Worm (Caenorhabditis elegans) whole organism, L2 larva: ENCODE data around the gene Y19D10B.8.

Experiments used
- Y55F3AM.14 ChIP-seq: fragments of 200-800 bp; sonication (Bioruptor generic); optimal IDR thresholded peaks from 2 replicates; lab custom pipeline; 2018; ENCODE audit warnings: mild to moderate bottlenecking, missing genetic modification characterization, missing compliant biosample characterization
- ZK546.5 ChIP-seq: sonication (generic microtip); optimal IDR thresholded peaks from 2 replicates; lab custom pipeline; 2017; ENCODE audit warnings: missing biosample characterization, missing genetic modification characterization
- alr-1 ChIP-seq: fragments of 150-350 bp; optimal IDR thresholded peaks from 2 replicates; lab custom pipeline; 2014; ENCODE audit warnings: missing biosample characterization, missing genetic modification characterization
- aly-2 ChIP-seq: fragments of 150-350 bp; optimal IDR thresholded peaks from 2 replicates; lab custom pipeline; 2014; ENCODE audit warnings: missing biosample characterization, missing genetic modification characterization
- crh-2 ChIP-seq: sonication (generic microtip); optimal IDR thresholded peaks from 2 replicates; lab custom pipeline; 2017; ENCODE audit warnings: missing biosample characterization, missing genetic modification characterization
- egl-27 ChIP-seq: sonication (generic microtip); optimal IDR thresholded peaks from 3 replicates; lab custom pipeline; 2017; ENCODE audit warnings: missing biosample characterization, missing genetic modification reagents, missing genetic modification characterization
- fos-1 ChIP-seq: fragments of 150-350 bp; optimal IDR thresholded peaks from 2 replicates; lab custom pipeline; 2014; ENCODE audit warnings: missing biosample characterization, missing genetic modification characterization
- lin-11 ChIP-seq: fragments of 150-350 bp; sonication (generic microtip); optimal IDR thresholded peaks from 2 replicates; lab custom pipeline; 2014; ENCODE audit warnings: missing biosample characterization, missing genetic modification characterization, inconsistent platforms, mixed read lengths
- mdl-1 ChIP-seq, 2 experiments: fragments of 150-350 bp in 1 of 2; sonication (generic microtip) in 1 of 2; optimal IDR thresholded peaks; 2 replicates each; lab custom pipeline; 2017; ENCODE audit warnings: missing biosample characterization in 2 of 2, missing genetic modification characterization in 2 of 2
- nhr-237 ChIP-seq: fragments of 150-350 bp; optimal IDR thresholded peaks from 2 replicates; lab custom pipeline; 2014; ENCODE audit warnings: missing biosample characterization, missing genetic modification characterization
- nhr-25 ChIP-seq: fragments of 150-350 bp; sonication (generic microtip); optimal IDR thresholded peaks from 3 replicates; lab custom pipeline; 2014; ENCODE audit warnings: missing biosample characterization, missing genetic modification characterization
- nhr-6 ChIP-seq: fragments of 150-350 bp; optimal IDR thresholded peaks from 2 replicates; lab custom pipeline; 2014; ENCODE audit warnings: missing biosample characterization, missing genetic modification characterization
- nhr-77 ChIP-seq: fragments of 150-350 bp; optimal IDR thresholded peaks from 2 replicates; lab custom pipeline; 2014; ENCODE audit warnings: missing biosample characterization, missing genetic modification characterization
- skn-1 ChIP-seq: sonication (generic microtip); optimal IDR thresholded peaks from 2 replicates; lab custom pipeline; 2017; ENCODE audit warnings: missing biosample characterization, missing genetic modification characterization
- sma-3 ChIP-seq: sonication (generic microtip); optimal IDR thresholded peaks from 2 replicates; lab custom pipeline; 2016; ENCODE audit warnings: missing genetic modification reagents, missing genetic modification characterization, missing compliant biosample characterization
- unc-39 ChIP-seq: fragments of 150-350 bp; optimal IDR thresholded peaks from 2 replicates; lab custom pipeline; 2014; ENCODE audit warnings: missing biosample characterization, missing genetic modification characterization
- zag-1 ChIP-seq: fragments of 150-350 bp; optimal IDR thresholded peaks from 2 replicates; lab custom pipeline; 2014; ENCODE audit warnings: missing biosample characterization, missing genetic modification characterization
- ztf-4 ChIP-seq: fragments of 150-350 bp; optimal IDR thresholded peaks from 2 replicates; lab custom pipeline; 2014; ENCODE audit warnings: missing biosample characterization, missing genetic modification characterization

The Y19D10B.8 gene

ce11 chrV:2249310-2249709 lies 51.5 kb downstream of the Y19D10B.8 start, which contains the start of gene cyp-33C6:
cyp-33C6 (minus strand) TSS chrV:2249410.
- TF ChIP-seq Y55F3AM.14 (GFP tag; lab: Kevin White, UChicago) (no peak), nhr-237 (tag; lab: Kevin White, UChicago) (no peak), ztf-4 (tag; lab: Kevin White, UChicago) (no peak), crh-2 (tag; lab: Kevin White, UChicago) (no peak), nhr-25 (no peak), fos-1 (tag; lab: Kevin White, UChicago) (no peak), mdl-1 (tag; optimal IDR thresholded peaks at IDR 0.05; lab: Kevin White, UChicago) (no peak), unc-39 (tag; lab: Kevin White, UChicago) (no peak), zag-1 (no peak), egl-27 (tag; lab: Kevin White, UChicago) (no peak), sma-3 (GFP tag; lab: Kevin White, UChicago) (no peak), alr-1 (no peak), skn-1 (tag; lab: Kevin White, UChicago) (no peak), lin-11 (tag; lab: Kevin White, UChicago) (no peak), ZK546.5 (tag; lab: Kevin White, UChicago) (no peak), nhr-77 (no peak), aly-2 (no peak), nhr-6 (tag; lab: Kevin White, UChicago) (no peak)
